Fruit fly (Drosophila melanogaster): ENCODE measurements around the gene sick.

The sick gene

DNA sequence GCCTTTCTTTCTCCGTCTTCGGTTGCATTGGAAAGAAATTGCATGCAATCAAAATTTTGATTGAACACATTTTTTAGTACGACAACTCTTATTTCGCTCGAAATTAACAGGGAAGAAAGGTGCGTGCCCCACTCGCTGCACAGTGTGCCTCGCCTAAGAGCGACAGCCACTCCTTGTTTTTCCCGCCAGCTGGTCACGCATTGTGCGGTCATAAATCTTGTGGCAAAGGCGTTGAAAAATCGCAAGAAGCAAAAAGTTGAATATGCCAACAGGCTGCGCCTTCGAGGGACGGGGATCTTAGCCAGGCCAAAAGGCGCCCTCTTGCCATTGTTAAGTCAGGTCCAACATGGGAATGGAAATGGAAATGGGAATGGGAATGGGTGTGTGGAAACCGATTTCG is 75.9 kb downstream of the sick start:
- TF ChIP-seq CG4496 (GFP tag; IDR thresholded peaks at IDR 0.05) (peak; percentile 29; the same call in 1 of the 3 replicates), CG8159 (tag; optimal IDR thresholded peaks at IDR 0.05) (no peak)

DNA sequence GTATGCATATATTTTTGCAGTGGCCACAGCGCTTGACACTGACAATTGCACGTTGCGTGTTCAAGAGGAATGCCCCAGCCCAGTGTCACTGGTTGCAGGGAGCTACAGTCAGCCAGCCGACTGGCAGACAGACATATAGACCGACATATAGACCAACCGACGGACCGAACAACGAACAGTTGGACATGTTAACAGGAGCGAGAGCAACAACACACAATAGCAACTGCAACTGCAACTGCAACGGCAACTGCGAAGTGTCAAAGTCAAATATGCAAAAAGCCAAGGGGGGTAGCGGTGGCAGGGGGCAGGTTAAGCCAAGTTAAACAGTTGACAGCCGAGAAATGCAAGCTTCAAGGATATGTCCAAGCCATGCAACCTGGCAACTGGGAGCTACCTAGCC is 78.8 kb downstream of the sick start:
- TF ChIP-seq CG12605 (GFP tag; IDR thresholded peaks at IDR 0.05), result no peak
- peak; percentile 61 for TF ChIP-seq EcR (GFP tag; optimal IDR thresholded peaks at IDR 0.05)

DNA sequence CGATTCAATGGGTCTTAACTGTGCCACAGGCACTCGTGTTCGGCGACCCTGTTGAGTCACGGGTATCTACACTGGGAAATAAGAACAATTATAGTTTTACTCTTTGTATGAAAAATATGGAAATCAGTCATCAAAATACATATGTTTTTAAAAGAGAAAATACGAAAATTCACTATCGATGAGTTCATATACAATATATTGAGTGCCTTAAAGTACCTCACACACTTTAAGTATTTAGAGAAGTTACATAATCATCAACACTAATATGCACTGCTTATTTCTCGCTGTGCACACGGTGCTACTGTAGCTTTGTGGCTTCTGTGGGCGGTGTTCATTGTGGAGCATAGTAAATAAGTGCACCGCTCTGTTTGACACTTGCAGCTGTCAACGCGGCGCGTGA is 88.3 kb downstream of the sick start:
- TF ChIP-seq CG4496 (GFP tag; IDR thresholded peaks at IDR 0.05) (peak; percentile 64), CG17806 (tag; optimal IDR thresholded peaks at IDR 0.05) (peak; percentile 24), CG15710 (tag; optimal IDR thresholded peaks at IDR 0.05) (no peak), Pif1B (GFP tag; optimal IDR thresholded peaks at IDR 0.05) (no peak), EcR (GFP tag; optimal IDR thresholded peaks at IDR 0.05) (peak; percentile 16), CG34367 (tag; optimal IDR thresholded peaks at IDR 0.05) (no peak), CG14655 (GFP tag; optimal IDR thresholded peaks at IDR 0.05) (peak; percentile 72), gl (tag; optimal IDR thresholded peaks at IDR 0.05) (no peak), Snoo (tag; optimal IDR thresholded peaks at IDR 0.05) (no peak), Pif1A (GFP tag; optimal IDR thresholded peaks at IDR 0.05) (peak; percentile 52), CG13204 (GFP tag; optimal IDR thresholded peaks at IDR 0.05) (no peak), CG8159 (tag; optimal IDR thresholded peaks at IDR 0.05) (peak; percentile 55), rn (GFP tag; IDR thresholded peaks at IDR 0.05) (no peak), CG8301 (tag; optimal IDR thresholded peaks at IDR 0.05) (peak; percentile 71), Ets98B (GFP tag; IDR thresholded peaks at IDR 0.05) (peak; percentile 79), CG10348 (GFP tag; IDR thresholded peaks at IDR 0.05) (no peak), CG12605 (GFP tag; IDR thresholded peaks at IDR 0.05) (0 out of 2 replicates have a peak, but pooled peaks have one; percentile 32), D1 (tag; optimal IDR thresholded peaks at IDR 0.05) (no peak), CG32121 (GFP tag; IDR thresholded peaks at IDR 0.05) (peak; percentile 75), CG9948 (tag; optimal IDR thresholded peaks at IDR 0.05) (peak; percentile 39), fd96Ca (GFP tag; IDR thresholded peaks at IDR 0.05) (0 out of 3 replicates have a peak, but pooled peaks have one; percentile 22)

- TF ChIP-seq Snoo (tag; optimal IDR thresholded peaks at IDR 0.05), result peak; percentile 32
- TF ChIP-seq CG10348 (GFP tag; IDR thresholded peaks at IDR 0.05), result no peak
- peak; percentile 4 for TF ChIP-seq CG8159 (tag; optimal IDR thresholded peaks at IDR 0.05)
- 0 out of 3 replicates have a peak, but pooled peaks have one; percentile 11 for TF ChIP-seq CG4496 (GFP tag; IDR thresholded peaks at IDR 0.05)
These were observed 91.3 kb downstream of the sick start for dm6 chr2L:19887468-19887867.

- TF ChIP-seq Pif1B (GFP tag; optimal IDR thresholded peaks at IDR 0.05) (no peak), CG10348 (GFP tag; IDR thresholded peaks at IDR 0.05) (no peak)
These were observed 92.2 kb downstream of the sick start for dm6 chr2L:19888347-19888746.

DNA sequence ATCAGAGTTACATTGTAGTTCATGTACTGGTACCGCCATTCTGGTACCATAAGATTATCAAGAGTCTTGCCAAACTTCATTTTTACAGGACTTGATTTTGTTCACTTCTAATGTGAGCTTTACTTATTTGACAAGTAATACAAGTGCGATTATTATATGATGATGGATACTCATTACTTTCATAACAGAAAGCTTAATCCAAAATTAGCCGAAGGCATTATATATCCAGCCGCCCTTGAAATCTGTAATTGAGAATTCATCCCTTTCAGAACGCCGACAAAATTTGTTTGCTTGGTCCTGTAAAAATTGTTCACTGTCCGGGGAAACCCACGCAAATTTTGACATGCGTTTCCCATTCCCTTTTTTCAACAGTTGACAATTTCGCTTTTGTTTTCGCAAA is 96.3 kb downstream of the sick start, which contains the start of gene CG10481:
Gene CG10481 (minus strand): TSS at position 101 of the 400 bp plus-strand sequence.
- TF ChIP-seq CG13204 (GFP tag; optimal IDR thresholded peaks at IDR 0.05) (no peak), CG34367 (tag; optimal IDR thresholded peaks at IDR 0.05) (no peak), rn (GFP tag; IDR thresholded peaks at IDR 0.05) (no peak), CG4496 (GFP tag; IDR thresholded peaks at IDR 0.05) (no peak)

DNA sequence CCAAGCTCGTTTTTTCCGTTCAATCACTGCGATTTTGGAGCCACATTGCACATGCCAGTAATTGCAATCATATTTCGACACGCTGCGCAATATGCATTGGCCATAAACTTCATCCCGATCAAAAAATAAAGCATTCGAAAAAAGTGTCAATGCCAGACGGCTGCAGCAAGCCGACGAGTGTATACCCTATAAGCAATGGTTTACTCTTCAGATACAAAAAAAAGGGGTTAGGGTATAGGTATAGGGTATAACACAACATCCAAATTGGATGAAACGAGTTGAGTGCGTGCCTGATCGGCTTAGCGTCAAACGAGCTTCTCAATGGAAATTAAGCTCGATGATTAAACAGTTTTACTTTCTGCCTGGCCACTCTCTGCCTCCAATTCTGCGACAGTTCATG is 98.7 kb downstream of the sick start:
- TF ChIP-seq Snoo (tag; optimal IDR thresholded peaks at IDR 0.05) (no peak), CG17806 (tag; optimal IDR thresholded peaks at IDR 0.05) (peak; percentile 32), D1 (tag; optimal IDR thresholded peaks at IDR 0.05) (no peak), Pif1B (GFP tag; optimal IDR thresholded peaks at IDR 0.05) (no peak), CG14655 (GFP tag; optimal IDR thresholded peaks at IDR 0.05) (no peak), CG10348 (GFP tag; IDR thresholded peaks at IDR 0.05) (no peak), rn (GFP tag; IDR thresholded peaks at IDR 0.05) (no peak), fd96Ca (GFP tag; IDR thresholded peaks at IDR 0.05) (no peak), CG32121 (GFP tag; IDR thresholded peaks at IDR 0.05) (peak; percentile 10; the same call in 1 of the 2 replicates), CG34367 (tag; optimal IDR thresholded peaks at IDR 0.05) (no peak), CG12605 (GFP tag; IDR thresholded peaks at IDR 0.05) (no peak), EcR (GFP tag; optimal IDR thresholded peaks at IDR 0.05) (no peak), CG9948 (tag; optimal IDR thresholded peaks at IDR 0.05) (peak; percentile 13), Ets98B (GFP tag; IDR thresholded peaks at IDR 0.05) (no peak), CG8301 (tag; optimal IDR thresholded peaks at IDR 0.05) (peak; percentile 7), CG15710 (tag; optimal IDR thresholded peaks at IDR 0.05) (no peak), CG4496 (GFP tag; IDR thresholded peaks at IDR 0.05) (no peak), gl (tag; optimal IDR thresholded peaks at IDR 0.05) (no peak), Pif1A (GFP tag; optimal IDR thresholded peaks at IDR 0.05) (no peak)
